Worm (Caenorhabditis elegans) whole organism, L4 larva: ENCODE results near the gene R02C2.1.

Source experiments
- F44E2.7 ChIP-seq: fragments of 200-800 bp; sonication (Bioruptor generic); IDR thresholded peaks from 2 replicates; pipeline ENCODE4 v2.1.2; 2022; ENCODE audit warnings: missing genetic modification characterization, missing compliant biosample characterization
- nhr-28 ChIP-seq: fragments of 150-350 bp; optimal IDR thresholded peaks from 2 replicates; lab custom pipeline; 2014; ENCODE audit warnings: missing biosample characterization, missing genetic modification characterization
- nhr-77 ChIP-seq: fragments of 150-350 bp; optimal IDR thresholded peaks from 2 replicates; lab custom pipeline; 2014; ENCODE audit warnings: missing biosample characterization, missing genetic modification characterization

DNA sequence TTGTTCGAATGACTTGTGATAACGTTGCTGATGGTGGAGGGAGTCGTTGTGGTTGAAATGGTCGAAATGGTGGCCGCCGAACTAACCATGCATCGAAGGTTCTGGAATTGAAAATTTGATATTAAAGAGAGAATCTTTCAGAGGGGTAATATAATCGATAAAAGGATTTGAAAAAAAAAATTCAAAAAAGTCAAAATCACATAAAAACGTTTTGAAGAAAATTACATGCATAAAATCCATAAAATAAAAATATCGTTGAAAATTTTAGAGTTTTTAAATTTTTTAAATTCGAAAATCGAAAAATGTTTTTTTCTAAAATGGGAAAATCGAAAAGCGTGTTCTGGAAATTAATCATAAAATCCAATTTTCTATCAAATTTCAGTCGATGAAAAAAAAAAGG is 43.6 kb upstream of the R02C2.1 start, which contains the start of gene npr-5:
- TF ChIP-seq nhr-77 (tag; lab: Kevin White, UChicago) (no peak), F44E2.7 (GFP tag; lab: Robert Waterston, UW) (no peak), nhr-28 (tag; lab: Kevin White, UChicago) (no peak)
